Fruit fly (Drosophila melanogaster) whole organism, wandering third instar larva: ENCODE results near the gene CG13024.

Source experiments
- Abd-B ChIP-seq: fragments of >200 bp; optimal IDR thresholded peaks from 2 replicates; lab custom pipeline; 2017; ENCODE audit warnings: missing biosample characterization, missing genetic modification characterization
- Dfd ChIP-seq: fragments of >200 bp; optimal IDR thresholded peaks from 2 replicates; lab custom pipeline; 2017; ENCODE audit warnings: missing biosample characterization, missing genetic modification characterization
- Hnf4 ChIP-seq: fragments of 200-800 bp; sonication (Bioruptor generic); optimal IDR thresholded peaks from 2 replicates; lab custom pipeline; 2016; ENCODE audit warnings: missing biosample characterization, mild to moderate bottlenecking, missing genetic modification characterization
- Jra ChIP-seq: sonication (Bioruptor generic); optimal IDR thresholded peaks from 2 replicates; lab custom pipeline; 2016; ENCODE audit warnings: missing biosample characterization, missing genetic modification characterization
- Mio ChIP-seq: sonication (Bioruptor generic); optimal IDR thresholded peaks from 2 replicates; lab custom pipeline; 2016; ENCODE audit warnings: missing biosample characterization, missing genetic modification characterization
- Myc ChIP-seq: fragments of >200 bp; optimal IDR thresholded peaks from 2 replicates; lab custom pipeline; 2017
- OdsH ChIP-seq: fragments of 200-800 bp; sonication (Bioruptor generic); optimal IDR thresholded peaks from 2 replicates; lab custom pipeline; 2016; ENCODE audit warnings: missing biosample characterization, mild to moderate bottlenecking, missing genetic modification characterization
- br ChIP-seq: fragments of 200-800 bp; sonication (Bioruptor generic); optimal IDR thresholded peaks from 2 replicates; lab custom pipeline; 2016; ENCODE audit warnings: missing biosample characterization, missing genetic modification characterization
- dmrt93B ChIP-seq: fragments of 200-800 bp; sonication (Bioruptor generic); optimal IDR thresholded peaks from 2 replicates; lab custom pipeline; 2018; ENCODE audit warnings: missing biosample characterization, mild to moderate bottlenecking, missing genetic modification characterization
- fru ChIP-seq: fragments of 200-800 bp; sonication (Bioruptor generic); optimal IDR thresholded peaks from 3 replicates; lab custom pipeline; 2016; ENCODE audit warnings: missing biosample characterization, mild to moderate bottlenecking, missing genetic modification characterization
- lola ChIP-seq: fragments of >200 bp; optimal IDR thresholded peaks from 2 replicates; lab custom pipeline; 2017; ENCODE audit warnings: missing biosample characterization, missing genetic modification characterization
- psq ChIP-seq: fragments of 200-800 bp; sonication (Bioruptor generic); optimal IDR thresholded peaks from 3 replicates; lab custom pipeline; 2017; ENCODE audit warnings: missing biosample characterization, mild to moderate bottlenecking, missing genetic modification characterization, moderate library complexity
- rgr ChIP-seq: fragments of 200-800 bp; sonication (Bioruptor generic); optimal IDR thresholded peaks from 3 replicates; lab custom pipeline; 2016; ENCODE audit warnings: missing biosample characterization, mild to moderate bottlenecking, missing genetic modification characterization
- sv ChIP-seq: fragments of 200-800 bp; sonication (Bioruptor generic); optimal IDR thresholded peaks from 3 replicates; lab custom pipeline; 2016; ENCODE audit warnings: missing biosample characterization, missing genetic modification characterization

DNA sequence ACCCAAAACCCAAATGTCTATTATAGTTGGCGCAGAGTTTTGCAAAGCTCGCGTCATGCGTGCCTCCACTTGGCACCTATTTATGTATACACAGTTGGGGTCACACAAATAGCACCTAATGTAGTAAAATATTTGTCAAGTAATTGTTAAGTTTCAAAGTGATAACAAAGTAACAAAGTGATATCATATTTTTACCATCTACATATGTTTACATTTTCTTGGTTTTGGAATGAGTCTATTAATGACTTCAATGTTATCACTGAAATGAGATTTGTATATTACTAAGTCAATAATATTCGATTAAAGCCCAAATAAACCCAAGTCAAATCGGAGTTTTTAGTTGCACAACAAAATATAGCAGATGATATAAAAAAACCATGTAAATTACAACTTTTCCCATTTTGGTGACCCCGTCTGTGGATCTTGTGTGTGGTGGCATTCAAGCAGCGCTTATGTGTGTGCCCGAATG lies 43.6 kb upstream of the CG13024 start:
- TF ChIP-seq sv (GFP tag; lab: Kevin White, UChicago), result peak; percentile 72
- TF ChIP-seq Myc (lab: Kevin White, UChicago), result no peak
- TF ChIP-seq Hnf4, result no peak
- TF ChIP-seq Dfd (GFP tag; lab: Kevin White, UChicago), result no peak
- TF ChIP-seq Jra, result no peak
- no peak for TF ChIP-seq Mio (GFP tag; lab: Kevin White, UChicago)
- peak; percentile 14 for TF ChIP-seq rgr
- peak; percentile 25 for TF ChIP-seq psq (GFP tag; lab: Kevin White, UChicago)
- TF ChIP-seq br (GFP tag; lab: Kevin White, UChicago), result peak; percentile 23
- no peak for TF ChIP-seq dmrt93B (GFP tag; lab: Kevin White, UChicago)
- no peak for TF ChIP-seq lola
- TF ChIP-seq fru (GFP tag; lab: Kevin White, UChicago), result peak; percentile 34
- peak; percentile 47 for TF ChIP-seq OdsH (GFP tag; lab: Kevin White, UChicago)
- no peak for TF ChIP-seq Abd-B (GFP tag; lab: Kevin White, UChicago)
